Worm (Caenorhabditis elegans) whole organism, L3 larva: ENCODE measurements around the gene C54C6.11.

Source experiments
- ZK546.5 ChIP-seq: sonication (generic microtip); optimal IDR thresholded peaks from 2 replicates; lab custom pipeline; 2017; ENCODE audit warnings: missing biosample characterization, missing genetic modification characterization
- aly-2 ChIP-seq: fragments of 150-350 bp; optimal IDR thresholded peaks from 2 replicates; lab custom pipeline; 2014; ENCODE audit warnings: missing biosample characterization, missing genetic modification characterization
- ama-1 ChIP-seq: fragments of 150-350 bp; optimal IDR thresholded peaks from 2 replicates; lab custom pipeline; 2018
- egl-27 ChIP-seq: sonication (generic microtip); optimal IDR thresholded peaks from 4 replicates; lab custom pipeline; 2017; ENCODE audit warnings: missing biosample characterization, missing genetic modification reagents, missing genetic modification characterization
- fos-1 ChIP-seq: fragments of 150-350 bp; optimal IDR thresholded peaks from 2 replicates; lab custom pipeline; 2014; ENCODE audit warnings: missing biosample characterization, missing genetic modification characterization
- jun-1 ChIP-seq: fragments of 150-350 bp; optimal IDR thresholded peaks from 2 replicates; lab custom pipeline; 2014; ENCODE audit warnings: missing biosample characterization, missing genetic modification reagents, missing genetic modification characterization
- lsy-12 ChIP-seq: sonication (generic microtip); optimal IDR thresholded peaks from 2 replicates; lab custom pipeline; 2016; ENCODE audit warnings: mild to moderate bottlenecking, missing genetic modification characterization, missing compliant biosample characterization
- mdl-1 ChIP-seq: fragments of 150-350 bp; optimal IDR thresholded peaks from 2 replicates; lab custom pipeline; 2014; ENCODE audit warnings: missing biosample characterization, missing genetic modification characterization
- nhr-25 ChIP-seq: sonication (generic microtip); optimal IDR thresholded peaks from 2 replicates; lab custom pipeline; 2017; ENCODE audit warnings: missing biosample characterization, missing genetic modification characterization
- nhr-67 ChIP-seq: fragments of 150-350 bp; optimal IDR thresholded peaks from 2 replicates; lab custom pipeline; 2014; ENCODE audit warnings: missing biosample characterization, missing genetic modification characterization
- pha-4 ChIP-seq: fragments of 150-350 bp; optimal IDR thresholded peaks from 2 replicates; lab custom pipeline; 2014; ENCODE audit warnings: missing biosample characterization, missing genetic modification reagents, missing genetic modification characterization
- ztf-4 ChIP-seq: fragments of 150-350 bp; optimal IDR thresholded peaks from 2 replicates; lab custom pipeline; 2014; ENCODE audit warnings: missing biosample characterization, missing genetic modification characterization

ce11 chrIII:3503286-3503685 lies 44.8 kb upstream of the C54C6.11 start, which contains the start of gene rpl-16:
- TF ChIP-seq fos-1, result no peak
- TF ChIP-seq egl-27 (tag; lab: Kevin White, UChicago), result no peak
- TF ChIP-seq lsy-12, result no peak
- no peak for TF ChIP-seq nhr-67 (tag; lab: Kevin White, UChicago)
- TF ChIP-seq ztf-4, result no peak
- no peak for TF ChIP-seq aly-2
- no peak for TF ChIP-seq nhr-25 (tag; lab: Kevin White, UChicago)
- TF ChIP-seq ZK546.5 (tag; lab: Kevin White, UChicago), result no peak
- TF ChIP-seq mdl-1 (tag; lab: Kevin White, UChicago), result no peak
- no peak for TF ChIP-seq ama-1 (lab: Kevin White, UChicago)
- TF ChIP-seq pha-4 (tag; lab: Kevin White, UChicago), result no peak
- no peak for TF ChIP-seq jun-1 (tag; lab: Kevin White, UChicago)
